Worm (Caenorhabditis elegans) whole organism, early embryonic: ENCODE results near the gene sri-25.

Experiments
- B0310.2 ChIP-seq: sonication (generic microtip); optimal IDR thresholded peaks from 2 replicates; lab custom pipeline; 2016; ENCODE audit warnings: mild to moderate bottlenecking, missing genetic modification characterization, missing compliant biosample characterization
- F13C5.2 ChIP-seq: sonication (generic microtip); optimal IDR thresholded peaks from 2 replicates; lab custom pipeline; 2017; ENCODE audit warnings: mild to moderate bottlenecking, missing genetic modification characterization, inconsistent platforms, missing compliant biosample characterization
- ama-1 ChIP-seq: fragments of 150-350 bp; optimal IDR thresholded peaks from 2 replicates; lab custom pipeline; 2014
- ceh-13 ChIP-seq: fragments of 200-800 bp; sonication (Bioruptor generic); optimal IDR thresholded peaks from 2 replicates; lab custom pipeline; 2018; ENCODE audit warnings: mild to moderate bottlenecking, missing genetic modification characterization, missing compliant biosample characterization
- ceh-36 ChIP-seq: sonication (generic microtip); optimal IDR thresholded peaks from 2 replicates; lab custom pipeline; 2016; ENCODE audit warnings: missing genetic modification characterization, inconsistent platforms, missing compliant biosample characterization
- ets-7 ChIP-seq: sonication (generic microtip); optimal IDR thresholded peaks from 2 replicates; lab custom pipeline; 2016; ENCODE audit warnings: missing genotype, missing genetic modification characterization, missing compliant biosample characterization
- flt-1 ChIP-seq: fragments of 200-800 bp; sonication (Bioruptor generic); IDR thresholded peaks from 2 replicates; pipeline ENCODE4 v1.3.6; 2022; ENCODE audit warnings: missing genetic modification characterization, missing compliant biosample characterization
- hnd-1 ChIP-seq: sonication (generic microtip); optimal IDR thresholded peaks from 2 replicates; lab custom pipeline; 2016; ENCODE audit warnings: missing genetic modification characterization, missing compliant biosample characterization
- pes-1 ChIP-seq: fragments of 200-800 bp; sonication (Bioruptor generic); IDR thresholded peaks from 2 replicates; pipeline ENCODE4 v1.3.6; 2022; ENCODE audit warnings: missing genetic modification reagents, missing genetic modification characterization, missing compliant biosample characterization
- tbx-37 ChIP-seq: fragments of 200-800 bp; sonication (Bioruptor generic); conservative IDR thresholded peaks from 2 replicates; pipeline ENCODE4 v1.3.6; 2022; ENCODE audit warnings: missing genetic modification reagents, missing genetic modification characterization, missing compliant biosample characterization

DNA sequence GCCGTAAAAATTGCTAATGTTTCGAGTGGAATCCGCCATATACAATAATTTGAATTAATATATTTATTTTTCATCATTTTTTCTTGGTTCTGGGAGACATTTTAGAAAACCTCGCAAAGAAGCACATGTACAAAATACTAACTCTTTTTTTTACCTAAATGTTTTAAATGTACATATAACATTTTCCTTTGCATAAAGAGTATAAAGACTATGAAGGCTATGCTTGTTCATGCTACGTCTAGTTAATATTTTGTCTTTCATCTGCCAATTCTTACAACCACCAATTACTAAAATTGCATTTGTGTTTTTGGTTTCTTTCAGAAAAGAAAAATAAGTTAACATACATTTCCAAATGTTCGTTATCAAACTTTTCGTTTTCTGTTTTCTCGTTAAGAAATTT lies 4.5 kb downstream of the sri-25 start, which contains the start of gene irld-25:
- TF ChIP-seq ama-1 (lab: Kevin White, UChicago) (no peak), ceh-13 (GFP tag; lab: Kevin White, UChicago) (no peak), F13C5.2 (no peak), flt-1 (GFP tag; lab: Robert Waterston, UW) (no peak), ceh-36 (no peak), pes-1 (GFP tag; lab: Robert Waterston, UW) (no peak), B0310.2 (tag; lab: Kevin White, UChicago) (no peak), tbx-37 (GFP tag; lab: Robert Waterston, UW) (no peak), hnd-1 (no peak), ets-7 (no peak)
